Fruit fly (Drosophila melanogaster) whole organism, wandering third instar larva: ENCODE data around the gene tgo.

Experiments
- Dfd ChIP-seq: fragments of >200 bp; optimal IDR thresholded peaks from 2 replicates; lab custom pipeline; 2017; ENCODE audit warnings: missing biosample characterization, missing genetic modification characterization
- Rel ChIP-seq, 2 experiments: fragments of 200-800 bp; sonication (Bioruptor generic) in 1 of 2; optimal IDR thresholded peaks; 2 replicates in 1 of 2; 3 replicates in 1 of 2; lab custom pipeline; 2016 to 2019; ENCODE audit warnings: mild to moderate bottlenecking in 2 of 2, missing biosample characterization in 2 of 2, missing genetic modification characterization in 2 of 2, moderate library complexity in 1 of 2
- Vsx2 ChIP-seq: fragments of 200-300, 225-300 bp; sonication (Bioruptor generic); optimal IDR thresholded peaks from 2 replicates; lab custom pipeline; 2018; ENCODE audit warnings: missing biosample characterization, missing genetic modification characterization; ENCODE audit not compliant: partially characterized antibody
- br ChIP-seq: fragments of 200-800 bp; sonication (Bioruptor generic); optimal IDR thresholded peaks from 2 replicates; lab custom pipeline; 2016; ENCODE audit warnings: missing biosample characterization, missing genetic modification characterization
- dl ChIP-seq, 2 experiments: fragments of 175-275, 200-275 bp in 1 of 2; fragments of 200-275 bp in 1 of 2; sonication (Bioruptor generic); optimal IDR thresholded peaks; lab custom pipeline; 2018; ENCODE audit warnings: mild to moderate bottlenecking in 2 of 2, missing biosample characterization in 2 of 2, missing genetic modification characterization in 2 of 2, moderate library complexity in 2 of 2; ENCODE audit not compliant: partially characterized antibody in 2 of 2, insufficient read depth in 1 of 2
- h ChIP-seq: fragments of 200-800 bp; sonication (Bioruptor generic); optimal IDR thresholded peaks from 3 replicates; lab custom pipeline; 2016; ENCODE audit warnings: missing biosample characterization, mild to moderate bottlenecking, missing genetic modification characterization
- jim ChIP-seq: fragments of 175-275, 200-325 bp; sonication (Bioruptor generic); optimal IDR thresholded peaks from 2 replicates; lab custom pipeline; 2016; ENCODE audit warnings: missing biosample characterization, mild to moderate bottlenecking, missing genetic modification characterization
- pan ChIP-seq: fragments of >200 bp; optimal IDR thresholded peaks from 2 replicates; lab custom pipeline; 2017
- psq ChIP-seq: fragments of 200-800 bp; sonication (Bioruptor generic); optimal IDR thresholded peaks from 3 replicates; lab custom pipeline; 2017; ENCODE audit warnings: missing biosample characterization, mild to moderate bottlenecking, missing genetic modification characterization, moderate library complexity
- tai ChIP-seq: sonication (Bioruptor generic); optimal IDR thresholded peaks from 2 replicates; lab custom pipeline; 2016; ENCODE audit warnings: missing biosample characterization, missing genetic modification characterization
- usp ChIP-seq: fragments of >200 bp; optimal IDR thresholded peaks from 2 replicates; lab custom pipeline; 2017; ENCODE audit warnings: missing biosample characterization, missing genetic modification characterization
- woc ChIP-seq: sonication (Bioruptor generic); optimal IDR thresholded peaks from 2 replicates; lab custom pipeline; 2016; ENCODE audit warnings: missing biosample characterization, mild to moderate bottlenecking, missing genetic modification characterization

DNA sequence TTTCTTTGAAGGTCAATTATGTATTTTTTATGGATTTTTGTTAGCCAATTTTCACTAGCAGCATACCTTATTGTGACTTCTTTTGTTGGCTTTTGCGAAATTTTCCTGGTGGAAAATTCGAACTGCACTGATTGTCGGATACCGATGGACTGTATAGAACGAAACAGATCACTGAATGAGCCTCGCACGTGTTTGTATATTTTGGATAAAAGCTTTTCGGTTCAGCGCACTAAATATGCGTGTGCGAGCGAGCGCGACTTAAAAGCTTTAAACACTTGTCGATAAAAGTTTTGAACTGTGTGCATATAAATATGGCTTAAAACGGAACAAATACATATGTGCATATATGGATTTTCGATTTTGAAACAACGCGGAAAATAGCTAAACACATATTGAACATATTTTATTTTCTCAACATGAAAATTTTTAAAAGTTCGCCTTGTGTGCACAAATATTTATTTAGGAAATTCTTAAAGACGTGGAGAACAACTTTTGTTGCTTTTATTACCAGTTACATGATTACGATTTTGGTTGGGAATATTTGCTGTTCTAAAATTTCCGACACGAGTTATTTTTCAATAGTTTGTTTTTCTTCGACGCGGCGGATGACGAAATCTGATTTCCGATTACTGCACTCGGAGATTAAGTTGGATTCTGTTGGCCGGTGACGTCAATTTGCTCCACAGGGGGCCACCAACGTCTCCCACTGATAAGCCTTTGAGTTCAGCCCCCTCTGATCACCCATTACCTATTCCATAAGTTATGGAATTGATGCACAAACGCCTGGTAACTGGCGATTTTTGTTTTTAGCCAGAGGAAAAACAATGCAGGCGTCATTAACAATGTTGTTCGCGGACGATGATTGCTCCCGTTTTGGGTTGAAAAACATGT lies 29.5 kb upstream of the tgo start:
- TF ChIP-seq Dfd (GFP tag; lab: Kevin White, UChicago) (no peak), h (no peak), Vsx2 (GFP tag; lab: Kevin White, UChicago) (no peak), dl (GFP tag; optimal IDR thresholded peaks at IDR 0.05; lab: Kevin White, UChicago; ENCODE audit: insufficient read depth in 1 of 2, partially characterized antibody in 2 of 2) (no peak), Rel (GFP tag; optimal IDR thresholded peaks at IDR 0.05; lab: Kevin White, UChicago) (no peak), Rel (tag; optimal IDR thresholded peaks at IDR 0.05; lab: Kevin White, UChicago) (no peak), jim (GFP tag; lab: Kevin White, UChicago) (no peak), pan (lab: Kevin White, UChicago) (no peak), psq (GFP tag; lab: Kevin White, UChicago) (no peak), woc (GFP tag; lab: Kevin White, UChicago) (peak; percentile 61), usp (no peak), br (GFP tag; lab: Kevin White, UChicago) (no peak), tai (GFP tag; lab: Kevin White, UChicago) (no peak)
